Fruit fly (Drosophila melanogaster) whole organism, embryonic: ENCODE measurements around the gene Caper.
A peak's percentile ranks its signal among the peaks of the same experiment; 100 is the strongest.

Source experiments
- Abd-B ChIP-seq: fragments of 200-800 bp; sonication (Bioruptor generic); optimal IDR thresholded peaks from 2 replicates; lab custom pipeline; 2018; ENCODE audit warnings: missing biosample characterization, mild to moderate bottlenecking, missing genetic modification characterization, moderate library complexity
- CG10654 ChIP-seq: fragments of 200-800 bp; sonication (Bioruptor generic); optimal IDR thresholded peaks from 2 replicates; lab custom pipeline; 2016; ENCODE audit warnings: missing biosample characterization, missing genetic modification characterization
- CG12219 ChIP-seq: fragments of 200-800 bp; sonication (Bioruptor generic); optimal IDR thresholded peaks from 3 replicates; lab custom pipeline; 2018; ENCODE audit warnings: missing biosample characterization, mild to moderate bottlenecking, missing genetic modification characterization
- CG13894 ChIP-seq: fragments of 200-800 bp; sonication (Bioruptor generic); optimal IDR thresholded peaks from 3 replicates; lab custom pipeline; 2018; ENCODE audit warnings: missing biosample characterization, mild to moderate bottlenecking, missing genetic modification characterization, moderate library complexity
- CG14710 ChIP-seq: fragments of 200-800 bp; sonication (Bioruptor generic); optimal IDR thresholded peaks from 3 replicates; lab custom pipeline; 2019; ENCODE audit warnings: missing biosample characterization, mild to moderate bottlenecking, missing genetic modification characterization, moderate library complexity
- CG16815 ChIP-seq: fragments of 200-800 bp; sonication (Bioruptor generic); optimal IDR thresholded peaks from 3 replicates; lab custom pipeline; 2017; ENCODE audit warnings: missing biosample characterization, mild to moderate bottlenecking, missing genetic modification characterization
- CG17361 ChIP-seq: fragments of 200-800 bp; sonication (Bioruptor generic); IDR thresholded peaks from 3 replicates; pipeline ENCODE4 v1.3.6; 2022; ENCODE audit warnings: missing biosample characterization, missing genetic modification characterization
- CG2712 ChIP-seq: fragments of 200-800 bp; optimal IDR thresholded peaks from 3 replicates; lab custom pipeline; 2019; ENCODE audit warnings: missing biosample characterization, mild to moderate bottlenecking, missing genetic modification characterization, moderate library complexity
- CG32532 ChIP-seq: fragments of 200-800 bp; sonication (Bioruptor generic); IDR thresholded peaks from 2 replicates; pipeline ENCODE4 v1.3.6; 2022; ENCODE audit warnings: missing biosample characterization, missing genetic modification characterization
- CG3726 ChIP-seq: fragments of 200-800 bp; sonication (Bioruptor generic); IDR thresholded peaks from 3 replicates; pipeline ENCODE4, ENCODE4 v1.3.6; 2022; ENCODE audit warnings: missing biosample characterization, missing genetic modification characterization
- CG43689 ChIP-seq: fragments of 200-800 bp; sonication (Bioruptor generic); IDR thresholded peaks from 2 replicates; pipeline ENCODE4 v1.3.6; 2022; ENCODE audit warnings: missing biosample characterization, missing genetic modification characterization
- CG4730 ChIP-seq: fragments of 200-800 bp; sonication (Bioruptor generic); IDR thresholded peaks from 2 replicates; pipeline ENCODE4 v1.3.6; 2022; ENCODE audit warnings: missing biosample characterization, missing genetic modification characterization
- CG4854 ChIP-seq: fragments of 200-800 bp; sonication (Bioruptor generic); optimal IDR thresholded peaks from 2 replicates; lab custom pipeline; 2016; ENCODE audit warnings: missing biosample characterization, missing genetic modification characterization, inconsistent platforms
- CG5245 ChIP-seq: fragments of 200-800 bp; sonication (Bioruptor generic); optimal IDR thresholded peaks from 3 replicates; lab custom pipeline; 2016; ENCODE audit warnings: missing biosample characterization, missing genetic modification characterization
- CG6272 ChIP-seq: fragments of 200-800 bp; sonication (Bioruptor generic); IDR thresholded peaks from 2 replicates; pipeline ENCODE4 v1.3.6; 2022; ENCODE audit warnings: missing biosample characterization, missing genetic modification characterization
- CG6854 ChIP-seq: fragments of 200-800 bp; sonication (Bioruptor generic); optimal IDR thresholded peaks from 3 replicates; lab custom pipeline; 2017; ENCODE audit warnings: missing biosample characterization, mild to moderate bottlenecking, missing genetic modification characterization
- CG9609 ChIP-seq: fragments of 200-800 bp; sonication (Bioruptor generic); optimal IDR thresholded peaks from 3 replicates; lab custom pipeline; 2016; ENCODE audit warnings: missing biosample characterization, missing genetic modification characterization
- CoRest ChIP-seq: fragments of 200-800 bp; sonication (Bioruptor generic); optimal IDR thresholded peaks from 3 replicates; lab custom pipeline; 2018; ENCODE audit warnings: missing biosample characterization, mild to moderate bottlenecking, missing genetic modification characterization, moderate library complexity
- Drgx ChIP-seq: fragments of 200-800 bp; sonication (Bioruptor generic); IDR thresholded peaks from 2 replicates; pipeline ENCODE4 v1.3.6; 2022; ENCODE audit warnings: missing biosample characterization, missing genetic modification characterization
- Fer2 ChIP-seq: fragments of 200-800 bp; sonication (Bioruptor generic); optimal IDR thresholded peaks from 2 replicates; lab custom pipeline; 2018; ENCODE audit warnings: missing biosample characterization, mild to moderate bottlenecking, missing genetic modification characterization, moderate library complexity
- Hmr ChIP-seq: fragments of 200-800 bp; sonication (Bioruptor generic); optimal IDR thresholded peaks from 3 replicates; lab custom pipeline; 2017; ENCODE audit warnings: mild to moderate bottlenecking, missing biosample characterization, missing genetic modification reagents, missing genetic modification characterization
- Lpt ChIP-seq: fragments of >200 bp; optimal IDR thresholded peaks from 2 replicates; lab custom pipeline; 2018; ENCODE audit warnings: missing biosample characterization, missing genetic modification characterization
- Meics ChIP-seq: fragments of 200-800 bp; sonication (Bioruptor generic); optimal IDR thresholded peaks from 2 replicates; lab custom pipeline; 2017; ENCODE audit warnings: missing biosample characterization, mild to moderate bottlenecking, missing genetic modification characterization
- Pdp1 ChIP-seq, 2 experiments: fragments of 200-800 bp; sonication (Bioruptor generic); optimal IDR thresholded peaks; 3 replicates each; lab custom pipeline; 2016; ENCODE audit warnings: missing biosample characterization in 2 of 2, missing genetic modification characterization in 2 of 2, mild to moderate bottlenecking in 1 of 2, moderate library complexity in 1 of 2
- Rx ChIP-seq: fragments of 200-800 bp; sonication (Bioruptor generic); IDR thresholded peaks from 2 replicates; pipeline ENCODE4 v1.3.6; 2022; ENCODE audit warnings: missing biosample characterization, missing genetic modification characterization
- Spps ChIP-seq: fragments of 200-800 bp; sonication (Bioruptor generic); optimal IDR thresholded peaks from 2 replicates; lab custom pipeline; 2018; ENCODE audit warnings: missing biosample characterization, mild to moderate bottlenecking, missing genetic modification characterization
- Ssrp ChIP-seq: fragments of 200-800 bp; sonication (Bioruptor generic); optimal IDR thresholded peaks from 2 replicates; lab custom pipeline; 2018; ENCODE audit warnings: missing biosample characterization, mild to moderate bottlenecking, missing genetic modification characterization, moderate library complexity
- Xbp1 ChIP-seq: fragments of 200-800 bp; sonication (Bioruptor generic); optimal IDR thresholded peaks from 3 replicates; lab custom pipeline; 2016; ENCODE audit warnings: missing biosample characterization, mild to moderate bottlenecking, missing genetic modification characterization
- YL-1 ChIP-seq: fragments of 200-800 bp; sonication (Bioruptor generic); optimal IDR thresholded peaks from 3 replicates; lab custom pipeline; 2017; ENCODE audit warnings: missing biosample characterization, mild to moderate bottlenecking, missing genetic modification characterization
- al ChIP-seq: fragments of 200-800 bp; sonication (Bioruptor generic); IDR thresholded peaks from 2 replicates; pipeline ENCODE4 v1.3.6; 2022; ENCODE audit warnings: missing biosample characterization, missing genetic modification characterization
- br ChIP-seq: fragments of >200 bp; optimal IDR thresholded peaks from 2 replicates; lab custom pipeline; 2017
- corto ChIP-seq: fragments of 200-800 bp; sonication (Bioruptor generic); optimal IDR thresholded peaks from 2 replicates; lab custom pipeline; 2016; ENCODE audit warnings: missing biosample characterization, mild to moderate bottlenecking, missing genetic modification characterization, moderate library complexity
- dimm ChIP-seq: fragments of 200-800 bp; sonication (Bioruptor generic); IDR thresholded peaks from 2 replicates; pipeline ENCODE4 v1.3.6; 2022; ENCODE audit warnings: missing biosample characterization, missing genetic modification characterization
- esg ChIP-seq: fragments of 200-800 bp; sonication (Bioruptor generic); conservative IDR thresholded peaks from 2 replicates; pipeline ENCODE4 v1.3.6; 2022; ENCODE audit warnings: missing biosample characterization, missing genetic modification characterization
- fd102C ChIP-seq: fragments of 200-800 bp; sonication (Bioruptor generic); optimal IDR thresholded peaks from 2 replicates; lab custom pipeline; 2018; ENCODE audit warnings: missing biosample characterization, mild to moderate bottlenecking, missing genetic modification characterization, moderate library complexity
- grau ChIP-seq: fragments of 200-800 bp; optimal IDR thresholded peaks from 3 replicates; lab custom pipeline; 2019; ENCODE audit warnings: missing biosample characterization, mild to moderate bottlenecking, missing genetic modification characterization, moderate library complexity
- hb ChIP-seq: fragments of 200-800 bp; sonication (Bioruptor generic); IDR thresholded peaks from 3 replicates; pipeline ENCODE4 v1.3.6; 2022; ENCODE audit warnings: missing biosample characterization, missing genetic modification characterization; ENCODE audit not compliant: partially characterized antibody
- ind ChIP-seq: fragments of 200-800 bp; sonication (Bioruptor generic); optimal IDR thresholded peaks from 3 replicates; lab custom pipeline; 2016; ENCODE audit warnings: missing biosample characterization, missing genetic modification characterization
- kay ChIP-seq: fragments of 200-800 bp; sonication (Bioruptor generic); optimal IDR thresholded peaks from 2 replicates; lab custom pipeline; 2016; ENCODE audit warnings: missing biosample characterization, missing genetic modification characterization
- ken ChIP-seq: fragments of 200-800 bp; sonication (Bioruptor generic); IDR thresholded peaks from 3 replicates; pipeline ENCODE4 v1.3.6; 2022; ENCODE audit warnings: missing biosample characterization, missing genetic modification characterization
- mld ChIP-seq: fragments of 200-800 bp; sonication (Bioruptor generic); IDR thresholded peaks from 3 replicates; pipeline ENCODE4 v1.3.6; 2022; ENCODE audit warnings: missing biosample characterization, missing genetic modification characterization; ENCODE audit not compliant: partially characterized antibody
- pfk ChIP-seq: fragments of 200-800 bp; sonication (Bioruptor generic); optimal IDR thresholded peaks from 2 replicates; lab custom pipeline; 2018; ENCODE audit warnings: missing biosample characterization, mild to moderate bottlenecking, missing genetic modification characterization, moderate library complexity
- pros ChIP-seq: fragments of 200-800 bp; sonication (Bioruptor generic); optimal IDR thresholded peaks from 3 replicates; lab custom pipeline; 2019; ENCODE audit warnings: missing biosample characterization, mild to moderate bottlenecking, missing genetic modification characterization, moderate library complexity
- pzg ChIP-seq: fragments of 200-800 bp; sonication (Bioruptor generic); optimal IDR thresholded peaks from 3 replicates; lab custom pipeline; 2018; ENCODE audit warnings: missing biosample characterization, mild to moderate bottlenecking, missing genetic modification characterization, moderate library complexity
- scrt ChIP-seq: fragments of 200-800 bp; sonication (Bioruptor generic); optimal IDR thresholded peaks from 2 replicates; lab custom pipeline; 2018; ENCODE audit warnings: missing biosample characterization, mild to moderate bottlenecking, missing genetic modification characterization, moderate library complexity
- sna ChIP-seq: fragments of 200-800 bp; sonication (Bioruptor generic); IDR thresholded peaks from 2 replicates; pipeline ENCODE4 v1.3.6; 2022; ENCODE audit warnings: missing biosample characterization, missing genetic modification characterization; ENCODE audit not compliant: partially characterized antibody
- yki ChIP-seq: fragments of >200 bp; optimal IDR thresholded peaks from 3 replicates; lab custom pipeline; 2018
- z ChIP-seq: fragments of 200-800 bp; sonication (Bioruptor generic); IDR thresholded peaks from 3 replicates; pipeline ENCODE4 v1.3.6; 2022; ENCODE audit warnings: missing biosample characterization, missing genetic modification characterization
- zen ChIP-seq: fragments of 200-800 bp; sonication (Bioruptor generic); optimal IDR thresholded peaks from 3 replicates; lab custom pipeline; 2018; ENCODE audit warnings: missing biosample characterization, mild to moderate bottlenecking, missing genetic modification characterization, moderate library complexity
- zen2 ChIP-seq: fragments of 200-800 bp; sonication (Bioruptor generic); IDR thresholded peaks from 3 replicates; pipeline ENCODE4 v1.3.6; 2022; ENCODE audit warnings: missing biosample characterization, missing genetic modification characterization; ENCODE audit not compliant: partially characterized antibody
- zf30C ChIP-seq: fragments of 200-800 bp; sonication (Bioruptor generic); optimal IDR thresholded peaks from 3 replicates; lab custom pipeline; 2018; ENCODE audit warnings: missing biosample characterization, mild to moderate bottlenecking, missing genetic modification characterization

Caper gene

dm6 chr2L:7039342-7039684 is 6.8 kb downstream of the Caper start (continued):
- TF ChIP-seq CG4854 (GFP tag; lab: Kevin White, UChicago): peak; percentile 5
- no peak for TF ChIP-seq CG6854 (GFP tag; lab: Kevin White, UChicago)
- TF ChIP-seq CG5245: no peak
- TF ChIP-seq CG4730 (GFP tag; lab: Robert Waterston, UW): 0 out of 2 replicates have a peak, but pooled peaks have one; percentile 44
- no peak for TF ChIP-seq pfk (GFP tag; lab: Kevin White, UChicago)
- TF ChIP-seq hb: no peak
- TF ChIP-seq CG10654 (GFP tag; lab: Kevin White, UChicago): peak; percentile 7
- no peak for TF ChIP-seq kay (GFP tag; lab: Kevin White, UChicago)
- peak; percentile 47 for TF ChIP-seq Ssrp (tag; lab: Kevin White, UChicago)
- peak; percentile 33 for TF ChIP-seq CG14710
- peak; percentile 51 for TF ChIP-seq esg
- no peak for TF ChIP-seq br (lab: Kevin White, UChicago)
- TF ChIP-seq CG3726: 0 out of 3 replicates have a peak, but pooled peaks have one; percentile 42
- peak; percentile 36; the same call in 1 of the 2 replicates for TF ChIP-seq CG6272
- no peak for TF ChIP-seq mld (GFP tag; lab: Robert Waterston, UW)
- no peak for TF ChIP-seq pzg (GFP tag; lab: Kevin White, UChicago)
- TF ChIP-seq CG43689 (GFP tag; lab: Robert Waterston, UW): no peak
- peak; percentile 80 for TF ChIP-seq Xbp1 (GFP tag; lab: Kevin White, UChicago)
- TF ChIP-seq CG12219 (GFP tag; lab: Kevin White, UChicago): peak; percentile 39
- peak; percentile 74 for TF ChIP-seq CG9609 (GFP tag; lab: Kevin White, UChicago)
- peak; percentile 39 for TF ChIP-seq Meics (GFP tag; lab: Kevin White, UChicago)
- no peak for TF ChIP-seq Lpt
- TF ChIP-seq CG32532 (GFP tag; lab: Robert Waterston, UW): peak; percentile 53; the same call in 1 of the 2 replicates
- TF ChIP-seq Abd-B (GFP tag; lab: Kevin White, UChicago): peak; percentile 72
- peak; percentile 5 for TF ChIP-seq zen
- TF ChIP-seq Drgx (GFP tag; lab: Robert Waterston, UW): peak; percentile 54
- no peak for TF ChIP-seq Spps
- TF ChIP-seq CG16815 (GFP tag; lab: Kevin White, UChicago): no peak
- TF ChIP-seq YL-1 (GFP tag; lab: Kevin White, UChicago): no peak
- peak in 1 of 2 experiments; percentile 39 for TF ChIP-seq Pdp1 (GFP tag; optimal IDR thresholded peaks at IDR 0.05; lab: Kevin White, UChicago)
- TF ChIP-seq CoRest (tag; lab: Kevin White, UChicago): peak; percentile 49
- no peak for TF ChIP-seq zen2 (GFP tag; lab: Robert Waterston, UW)
- TF ChIP-seq yki (lab: Kevin White, UChicago): no peak
- no peak for TF ChIP-seq CG13894
- TF ChIP-seq zf30C (GFP tag; lab: Kevin White, UChicago): peak; percentile 67
- TF ChIP-seq Fer2 (tag; lab: Kevin White, UChicago): no peak
- no peak for TF ChIP-seq z (GFP tag; lab: Robert Waterston, UW)
- TF ChIP-seq CG17361 (GFP tag; lab: Robert Waterston, UW): peak; percentile 54; the same call in 2 of the 3 replicates
- 0 out of 3 replicates have a peak, but pooled peaks have one; percentile 44 for TF ChIP-seq ken
- TF ChIP-seq al (GFP tag; lab: Robert Waterston, UW): 0 out of 2 replicates have a peak, but pooled peaks have one; percentile 16
- peak; percentile 2; the same call in 1 of the 2 replicates for TF ChIP-seq Rx (GFP tag; lab: Robert Waterston, UW)
- TF ChIP-seq Hmr: peak; percentile 44
- TF ChIP-seq sna: no peak
- TF ChIP-seq corto (GFP tag; lab: Kevin White, UChicago): no peak
- no peak for TF ChIP-seq dimm (GFP tag; lab: Robert Waterston, UW)
- no peak for TF ChIP-seq scrt
- peak; percentile 53 for TF ChIP-seq CG2712 (tag; lab: Kevin White, UChicago)
- TF ChIP-seq fd102C: no peak
- no peak for TF ChIP-seq pros (GFP tag; lab: Kevin White, UChicago)
- peak; percentile 38 for TF ChIP-seq grau
- TF ChIP-seq ind (GFP tag; lab: Kevin White, UChicago): peak; percentile 64
